Worm (Caenorhabditis elegans): ENCODE measurements around the gene Y116A8C.3.

DNA sequence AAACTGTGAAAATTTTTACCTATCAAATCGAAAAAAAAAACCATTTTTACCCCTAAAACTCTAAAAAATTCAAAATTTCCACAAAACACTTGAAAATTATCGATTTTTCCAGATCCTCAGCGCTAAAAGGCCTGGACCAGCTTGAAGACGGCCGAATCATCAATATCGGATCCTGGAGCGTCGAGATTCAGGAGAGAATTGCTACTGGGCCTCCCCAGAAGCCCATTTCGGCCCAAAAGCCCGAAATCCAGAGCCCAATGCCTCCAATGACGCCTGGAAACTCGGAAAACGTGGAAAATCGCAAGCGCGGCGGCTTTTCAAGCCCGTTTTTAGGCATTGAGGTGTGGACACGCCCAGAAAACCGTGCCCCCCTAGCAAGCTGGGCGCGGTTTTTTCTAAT lies 36.5 kb downstream of the Y116A8C.3 start:
- no peak for TF ChIP-seq unc-62 (GFP tag; optimal IDR thresholded peaks at IDR 0.05)
- no peak for TF ChIP-seq nhr-25 (tag; optimal IDR thresholded peaks at IDR 0.05)
- TF ChIP-seq ceh-82 (tag; optimal IDR thresholded peaks at IDR 0.05), result no peak
- no peak for TF ChIP-seq zag-1 (tag; optimal IDR thresholded peaks at IDR 0.05)
- TF ChIP-seq nhr-129 (tag; optimal IDR thresholded peaks at IDR 0.05), result no peak
- no peak for TF ChIP-seq lsy-2 (tag; optimal IDR thresholded peaks at IDR 0.05)
- no peak for TF ChIP-seq sma-9 (GFP tag; optimal IDR thresholded peaks at IDR 0.05)
- no peak for TF ChIP-seq sma-9 (tag; optimal IDR thresholded peaks at IDR 0.05)
- no peak for TF ChIP-seq elt-1 (tag; optimal IDR thresholded peaks at IDR 0.05)
- no peak for TF ChIP-seq lin-39 (tag; optimal IDR thresholded peaks at IDR 0.05)
- no peak for TF ChIP-seq nhr-6 (tag; optimal IDR thresholded peaks at IDR 0.05)
- no peak for TF ChIP-seq egl-27 (tag; optimal IDR thresholded peaks at IDR 0.05)
- TF ChIP-seq snpc-4 (tag; optimal IDR thresholded peaks at IDR 0.05), result no peak

Data from whole organism, L2 larva.